Fruit fly (Drosophila melanogaster): ENCODE data around the gene NimA.

dm6 chr2L:13977073-13977472 is 19.7 kb downstream of the NimA start, which contains the start of gene Cyp28a5:
- TF ChIP-seq psq (GFP tag; optimal IDR thresholded peaks at IDR 0.05) (no peak), foxo (GFP tag; optimal IDR thresholded peaks at IDR 0.05) (no peak), Hnf4 (GFP tag; optimal IDR thresholded peaks at IDR 0.05) (no peak), Hr83 (GFP tag; optimal IDR thresholded peaks at IDR 0.05; ENCODE audit: poor library complexity, severe bottlenecking) (no peak), brk (GFP tag; optimal IDR thresholded peaks at IDR 0.05) (no peak), OdsH (GFP tag; optimal IDR thresholded peaks at IDR 0.05) (no peak), CrebA (GFP tag; optimal IDR thresholded peaks at IDR 0.05; ENCODE audit: borderline replicate concordance) (no peak), Abd-B (GFP tag; optimal IDR thresholded peaks at IDR 0.05) (no peak), usp (GFP tag; optimal IDR thresholded peaks at IDR 0.05) (no peak), CG32264 (GFP tag; optimal IDR thresholded peaks at IDR 0.05) (no peak), tai (GFP tag; optimal IDR thresholded peaks at IDR 0.05) (no peak), GATAd (GFP tag; optimal IDR thresholded peaks at IDR 0.05) (no peak), dsf (GFP tag; optimal IDR thresholded peaks at IDR 0.05; ENCODE audit: borderline replicate concordance) (no peak)

All from whole organism, wandering third instar larva.